Worm (Caenorhabditis elegans) whole organism, midembryonic: ENCODE measurements around the gene srw-77.

Experiments
- T22C8.4 ChIP-seq: fragments of 200-800 bp; sonication (Bioruptor generic); IDR thresholded peaks from 2 replicates; pipeline ENCODE4 v1.3.6; 2022; ENCODE audit warnings: missing genetic modification characterization, missing compliant biosample characterization
- flt-1 ChIP-seq: fragments of 200-800 bp; sonication (Bioruptor generic); IDR thresholded peaks from 2 replicates; pipeline ENCODE4 v1.3.6; 2022; ENCODE audit warnings: missing genetic modification characterization, missing compliant biosample characterization
- klf-2 ChIP-seq: fragments of 200-800 bp; sonication (Bioruptor generic); conservative IDR thresholded peaks from 2 replicates; pipeline ENCODE4 v1.3.6; 2022; ENCODE audit warnings: missing genetic modification reagents, missing genetic modification characterization, missing compliant biosample characterization
- ref-1 ChIP-seq: fragments of 200-800 bp; sonication (Bioruptor generic); conservative IDR thresholded peaks from 2 replicates; pipeline ENCODE4 v1.3.6; 2022; ENCODE audit warnings: missing genetic modification reagents, missing genetic modification characterization, missing compliant biosample characterization
- tab-1 ChIP-seq: fragments of 200-800 bp; sonication (Bioruptor generic); IDR thresholded peaks from 2 replicates; pipeline ENCODE4 v1.3.6; 2022; ENCODE audit warnings: missing genetic modification characterization, missing compliant biosample characterization
- ztf-23 ChIP-seq: fragments of 200-800 bp; sonication (Bioruptor generic); IDR thresholded peaks from 2 replicates; pipeline ENCODE4 v1.3.6; 2022; ENCODE audit warnings: missing genetic modification reagents, missing genetic modification characterization, missing compliant biosample characterization
- ztf-29 ChIP-seq: fragments of 200-800 bp; sonication (Bioruptor generic); IDR thresholded peaks from 2 replicates; pipeline ENCODE4 v1.3.6; 2022; ENCODE audit warnings: missing genetic modification reagents, missing genetic modification characterization, missing compliant biosample characterization

DNA sequence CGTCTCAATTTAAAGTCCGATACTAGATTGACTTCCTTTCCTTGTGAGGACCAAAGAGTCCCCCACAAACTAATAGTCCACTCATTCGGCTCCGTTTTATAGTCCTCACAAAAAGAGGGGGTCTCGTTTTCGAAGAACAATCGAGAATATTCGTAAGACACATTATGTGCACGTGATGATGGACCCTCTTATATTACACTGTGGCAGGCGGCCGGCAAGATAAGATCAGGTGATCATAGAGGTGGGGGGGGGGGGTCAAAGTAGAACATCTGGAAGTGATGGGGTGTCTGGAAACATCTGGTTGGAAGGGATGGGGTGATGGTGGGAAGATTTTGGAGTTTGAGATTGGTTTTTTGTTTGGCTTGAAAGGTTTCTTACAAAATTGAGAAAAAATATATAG lies 45.0 kb downstream of the srw-77 start:
- TF ChIP-seq ztf-29: no peak
- no peak for TF ChIP-seq tab-1 (GFP tag; lab: Robert Waterston, UW)
- TF ChIP-seq klf-2 (GFP tag; lab: Robert Waterston, UW): no peak
- TF ChIP-seq flt-1: no peak
- TF ChIP-seq ztf-23 (GFP tag; lab: Robert Waterston, UW): no peak
- TF ChIP-seq ref-1 (GFP tag; lab: Robert Waterston, UW): no peak
- no peak for TF ChIP-seq T22C8.4 (GFP tag; lab: Robert Waterston, UW)
